Worm (Caenorhabditis elegans) whole organism, L1 larva: ENCODE measurements around the gene nhr-238.

Experiments
- C34B4.2 ChIP-seq: sonication (generic microtip); optimal IDR thresholded peaks from 2 replicates; lab custom pipeline; 2017; ENCODE audit warnings: mild to moderate bottlenecking, missing genetic modification characterization, missing compliant biosample characterization
- Y116A8C.19 ChIP-seq: sonication (generic microtip); optimal IDR thresholded peaks from 2 replicates; lab custom pipeline; 2016; ENCODE audit warnings: missing compliant biosample characterization, missing genetic modification characterization, borderline replicate concordance
- alr-1 ChIP-seq: fragments of 200-800 bp; sonication (Bioruptor generic); optimal IDR thresholded peaks from 2 replicates; lab custom pipeline; 2018; ENCODE audit warnings: borderline replicate concordance, mild to moderate bottlenecking, missing genetic modification characterization, missing compliant biosample characterization
- ceh-63 ChIP-seq: fragments of 200-800 bp; sonication (Bioruptor generic); optimal IDR thresholded peaks from 2 replicates; lab custom pipeline; 2018; ENCODE audit warnings: mild to moderate bottlenecking, missing genetic modification characterization, missing compliant biosample characterization
- efl-1 ChIP-seq, 4 experiments: fragments of 150-350 bp; optimal IDR thresholded peaks in 3 of 4; peaks in 1 of 4; 1 replicate in 1 of 4; 2 replicates in 3 of 4; lab custom pipeline; 2014; ENCODE audit warnings: missing biosample characterization in 2 of 4, missing genetic modification characterization in 2 of 4, missing genetic modification reagents in 2 of 4
- ets-5 ChIP-seq: fragments of 200-800 bp; sonication (Bioruptor generic); IDR thresholded peaks from 2 replicates; pipeline ENCODE4 v1.3.6; 2022; ENCODE audit warnings: missing genetic modification characterization, missing compliant biosample characterization
- fkh-10 ChIP-seq: sonication (generic microtip); optimal IDR thresholded peaks from 2 replicates; lab custom pipeline; 2017; ENCODE audit warnings: missing biosample characterization, missing genetic modification reagents, missing genetic modification characterization
- fkh-8 ChIP-seq: sonication (generic microtip); optimal IDR thresholded peaks from 2 replicates; lab custom pipeline; 2016; ENCODE audit warnings: mild to moderate bottlenecking, missing genetic modification characterization, missing compliant biosample characterization
- hpl-2 ChIP-seq: fragments of 150-350 bp; optimal IDR thresholded peaks from 2 replicates; lab custom pipeline; 2014; ENCODE audit warnings: missing biosample characterization, missing genetic modification reagents, missing genetic modification characterization
- isw-1 ChIP-seq: fragments of 200-800 bp; sonication (Bioruptor generic); IDR thresholded peaks from 2 replicates; pipeline ENCODE4 v1.3.6; 2022; ENCODE audit warnings: missing genetic modification characterization, missing compliant biosample characterization
- lin-35 ChIP-seq, 2 experiments: fragments of 150-350 bp; optimal IDR thresholded peaks; 2 replicates each; lab custom pipeline; 2014; ENCODE audit warnings: missing biosample characterization in 2 of 2, missing genetic modification characterization in 2 of 2, missing genetic modification reagents in 2 of 2
- lsy-2 ChIP-seq, 2 experiments: fragments of 150-350 bp; optimal IDR thresholded peaks; 2 replicates each; lab custom pipeline; 2014; ENCODE audit warnings: missing biosample characterization in 2 of 2, missing genetic modification characterization in 2 of 2
- mab-9 ChIP-seq: fragments of 200-800 bp; sonication (Bioruptor generic); IDR thresholded peaks from 2 replicates; pipeline ENCODE4 v1.3.6; 2022; ENCODE audit warnings: missing genetic modification reagents, missing genetic modification characterization, missing compliant biosample characterization
- mef-2 ChIP-seq: fragments of 150-350 bp; optimal IDR thresholded peaks from 2 replicates; lab custom pipeline; 2014; ENCODE audit warnings: missing biosample characterization, missing genetic modification characterization
- nhr-12 ChIP-seq: sonication (generic microtip); optimal IDR thresholded peaks from 2 replicates; lab custom pipeline; 2017; ENCODE audit warnings: missing biosample characterization, missing genetic modification characterization
- nhr-20 ChIP-seq: sonication (generic microtip); optimal IDR thresholded peaks from 2 replicates; lab custom pipeline; 2016; ENCODE audit warnings: mild to moderate bottlenecking, missing genetic modification characterization, missing compliant biosample characterization
- nhr-47 ChIP-seq: sonication (generic microtip); optimal IDR thresholded peaks from 2 replicates; lab custom pipeline; 2016; ENCODE audit warnings: mild to moderate bottlenecking, missing genetic modification characterization, moderate library complexity, missing compliant biosample characterization
- nhr-71 ChIP-seq: sonication (generic microtip); optimal IDR thresholded peaks from 2 replicates; lab custom pipeline; 2016; ENCODE audit warnings: mild to moderate bottlenecking, missing genetic modification characterization, moderate library complexity, missing compliant biosample characterization
- nhr-84 ChIP-seq: sonication (generic microtip); optimal IDR thresholded peaks from 2 replicates; lab custom pipeline; 2017; ENCODE audit warnings: missing biosample characterization, missing genetic modification characterization
- nhr-90 ChIP-seq: sonication (generic microtip); optimal IDR thresholded peaks from 2 replicates; lab custom pipeline; 2016; ENCODE audit warnings: mild to moderate bottlenecking, missing genetic modification characterization, missing compliant biosample characterization; ENCODE audit not compliant: poor library complexity
- pax-3 ChIP-seq: fragments of 200-800 bp; sonication (Bioruptor generic); optimal IDR thresholded peaks from 2 replicates; lab custom pipeline; 2018; ENCODE audit warnings: mild to moderate bottlenecking, missing genetic modification characterization, moderate library complexity, missing compliant biosample characterization
- rnt-1 ChIP-seq: sonication (generic microtip); optimal IDR thresholded peaks from 2 replicates; lab custom pipeline; 2016; ENCODE audit warnings: mild to moderate bottlenecking, missing genetic modification characterization, moderate library complexity, missing compliant biosample characterization
- skn-1 ChIP-seq: fragments of 150-350 bp; optimal IDR thresholded peaks from 2 replicates; lab custom pipeline; 2014; ENCODE audit warnings: missing biosample characterization, missing genetic modification characterization
- swsn-7 ChIP-seq: sonication (generic microtip); optimal IDR thresholded peaks from 2 replicates; lab custom pipeline; 2016; ENCODE audit warnings: missing genetic modification characterization, missing compliant biosample characterization
- unc-130 ChIP-seq: fragments of 150-350 bp; optimal IDR thresholded peaks from 2 replicates; lab custom pipeline; 2017; ENCODE audit warnings: missing biosample characterization, missing genetic modification characterization, inconsistent platforms
- unc-30 ChIP-seq: sonication (generic microtip); optimal IDR thresholded peaks from 2 replicates; lab custom pipeline; 2017; ENCODE audit warnings: missing biosample characterization, missing genetic modification characterization
- unc-86 ChIP-seq: sonication (generic microtip); optimal IDR thresholded peaks from 2 replicates; lab custom pipeline; 2016; ENCODE audit warnings: missing genetic modification characterization, missing compliant biosample characterization
- vab-15 ChIP-seq: sonication (generic microtip); optimal IDR thresholded peaks from 2 replicates; lab custom pipeline; 2017; ENCODE audit warnings: missing genotype, mild to moderate bottlenecking, missing genetic modification characterization, missing compliant biosample characterization
- zip-4 ChIP-seq: fragments of 200-800 bp; sonication (Bioruptor generic); optimal IDR thresholded peaks from 2 replicates; lab custom pipeline; 2018; ENCODE audit warnings: mild to moderate bottlenecking, missing genetic modification characterization, moderate library complexity, missing compliant biosample characterization
- ztf-4 ChIP-seq: fragments of 150-350 bp; optimal IDR thresholded peaks from 2 replicates; lab custom pipeline; 2014; ENCODE audit warnings: missing biosample characterization, missing genetic modification characterization

The nhr-238 gene

ce11 chrV:1627269-1627668, 2.0 kb downstream of the nhr-238 start (continued):
- TF ChIP-seq pax-3 (no peak), rnt-1 (tag; lab: Kevin White, UChicago) (no peak), ceh-63 (no peak), unc-30 (tag; lab: Kevin White, UChicago) (no peak)

ce11 chrV:1626720-1627119, 2.5 kb downstream of the nhr-238 start, which contains the start of gene nhr-237:
Gene nhr-237, minus strand, starts transcription at chrV:1626820.
- TF ChIP-seq swsn-7 (tag; lab: Kevin White, UChicago) (no peak), mab-9 (GFP tag; lab: Robert Waterston, UW) (no peak), nhr-90 (tag; lab: Kevin White, UChicago) (no peak), ets-5 (GFP tag; lab: Robert Waterston, UW) (no peak), lin-35 (GFP tag; optimal IDR thresholded peaks at IDR 0.05; lab: Kevin White, UChicago) (no peak), fkh-8 (tag; lab: Kevin White, UChicago) (no peak), unc-86 (tag; lab: Kevin White, UChicago) (no peak), vab-15 (no peak)

ce11 chrV:1624340-1624739, 4.9 kb downstream of the nhr-238 start, which contains the start of gene nhr-110:
Gene nhr-110, minus strand, starts transcription at chrV:1624440.
- TF ChIP-seq fkh-10 (GFP tag; lab: Kevin White, UChicago): no peak
- no peak for TF ChIP-seq alr-1 (tag; lab: Kevin White, UChicago)
- no peak for TF ChIP-seq ztf-4 (tag; lab: Kevin White, UChicago)
- no peak for TF ChIP-seq nhr-12
- no peak for TF ChIP-seq mef-2
- TF ChIP-seq nhr-20 (tag; lab: Kevin White, UChicago): no peak
- TF ChIP-seq C34B4.2 (tag; lab: Kevin White, UChicago): no peak
- TF ChIP-seq Y116A8C.19: no peak
- TF ChIP-seq nhr-71: no peak
- TF ChIP-seq unc-30 (tag; lab: Kevin White, UChicago): no peak

- TF ChIP-seq ceh-63: no peak
These were observed 5.8 kb downstream of the nhr-238 start for ce11 chrV:1623429-1623828.

ce11 chrV:1621494-1621893, 7.7 kb downstream of the nhr-238 start, which contains the start of gene nhr-117:
Gene nhr-117, minus strand, starts transcription at chrV:1621520.
- TF ChIP-seq nhr-47 (tag; lab: Kevin White, UChicago): no peak
- TF ChIP-seq unc-130 (tag; lab: Kevin White, UChicago): no peak
- TF ChIP-seq nhr-71: peak; percentile 27
- TF ChIP-seq lin-35 (GFP tag; optimal IDR thresholded peaks at IDR 0.05; lab: Kevin White, UChicago): peak in 1 of 2 experiments; percentile 14
- TF ChIP-seq zip-4 (GFP tag; lab: Kevin White, UChicago): peak; percentile 67
- TF ChIP-seq efl-1 (optimal IDR thresholded peaks at IDR 0.05; lab: Kevin White, UChicago): no peak
- TF ChIP-seq efl-1 (GFP tag; optimal IDR thresholded peaks at IDR 0.05 in 1 of 2; lab: Kevin White, UChicago): peak in 1 of 2 experiments; percentile 81
- no peak for TF ChIP-seq nhr-84 (tag; lab: Kevin White, UChicago)
- TF ChIP-seq skn-1 (tag; lab: Kevin White, UChicago): peak; percentile 40
- TF ChIP-seq lsy-2 (tag; optimal IDR thresholded peaks at IDR 0.05; lab: Kevin White, UChicago): peak in 1 of 2 experiments; percentile 1
- peak; percentile 2 for TF ChIP-seq nhr-20 (tag; lab: Kevin White, UChicago)

DNA sequence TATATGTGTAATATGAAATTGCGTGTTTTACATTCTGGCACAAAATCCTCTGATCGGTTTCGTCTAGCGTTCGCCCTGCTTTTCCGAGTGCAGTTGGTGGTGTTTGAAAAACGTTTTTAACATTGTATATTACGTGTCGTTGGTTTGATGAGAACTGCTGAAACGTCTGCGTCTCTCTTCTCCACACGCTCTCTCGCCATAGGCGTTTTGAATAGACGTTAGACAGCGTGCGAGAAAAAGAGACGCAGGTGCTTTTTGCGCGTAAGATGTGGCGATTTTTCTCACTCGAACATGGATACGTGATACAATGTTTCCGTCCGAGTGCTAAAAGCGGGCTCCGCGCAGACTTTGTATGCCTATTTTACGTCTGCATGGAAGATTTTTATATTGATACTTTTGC, 8.7 kb downstream of the nhr-238 start:
- no peak for TF ChIP-seq isw-1 (GFP tag; lab: Robert Waterston, UW)

ce11 chrV:1618760-1619159, 10.5 kb downstream of the nhr-238 start, which contains the start of gene nhr-179:
Gene nhr-179, minus strand, starts transcription at chrV:1618860.
- no peak for TF ChIP-seq hpl-2 (GFP tag; lab: Kevin White, UChicago)
- TF ChIP-seq, all 84 proteins: peak for 0
